Fruit fly (Drosophila melanogaster) whole organism, embryonic: Measurements from ENCODE around the gene Pi4KIIalpha.

Experiments used
- Atf-2 ChIP-seq: fragments of 200-800 bp; sonication (Bioruptor generic); optimal IDR thresholded peaks from 2 replicates; lab custom pipeline; 2016; ENCODE audit warnings: missing biosample characterization, missing genetic modification characterization
- BEAF-32 ChIP-seq: fragments of 200-800 bp; sonication (Bioruptor generic); optimal IDR thresholded peaks from 3 replicates; lab custom pipeline; 2017; ENCODE audit warnings: missing biosample characterization, missing genetic modification characterization, mild to moderate bottlenecking, moderate library complexity, missing genetic modification reagents
- CG11085 ChIP-seq: fragments of 200-800 bp; sonication (Bioruptor generic); IDR thresholded peaks from 2 replicates; pipeline ENCODE4 v1.3.6; 2022; ENCODE audit warnings: missing biosample characterization, missing genetic modification characterization
- CG13287 ChIP-seq: fragments of 200-800 bp; sonication (Bioruptor generic); IDR thresholded peaks from 2 replicates; pipeline ENCODE4 v1.3.6; 2022; ENCODE audit warnings: missing biosample characterization, missing genetic modification characterization; ENCODE audit not compliant: partially characterized antibody
- CG13894 ChIP-seq: fragments of 200-800 bp; sonication (Bioruptor generic); optimal IDR thresholded peaks from 3 replicates; lab custom pipeline; 2018; ENCODE audit warnings: missing biosample characterization, mild to moderate bottlenecking, missing genetic modification characterization, moderate library complexity
- CG14710 ChIP-seq: fragments of 200-800 bp; sonication (Bioruptor generic); optimal IDR thresholded peaks from 3 replicates; lab custom pipeline; 2019; ENCODE audit warnings: missing biosample characterization, mild to moderate bottlenecking, missing genetic modification characterization, moderate library complexity
- CG15479 ChIP-seq: fragments of 200-800 bp; sonication (Bioruptor generic); optimal IDR thresholded peaks from 3 replicates; lab custom pipeline; 2019; ENCODE audit warnings: missing biosample characterization, mild to moderate bottlenecking, missing genetic modification characterization, moderate library complexity
- CG15514 ChIP-seq: fragments of 200-800 bp; sonication (Bioruptor generic); optimal IDR thresholded peaks from 3 replicates; lab custom pipeline; 2017; ENCODE audit warnings: missing biosample characterization, missing genetic modification characterization, mild to moderate bottlenecking, moderate library complexity, missing genetic modification reagents
- CG1647 ChIP-seq: fragments of 200-800 bp; sonication (Bioruptor generic); optimal IDR thresholded peaks from 3 replicates; lab custom pipeline; 2016; ENCODE audit warnings: missing biosample characterization, missing genetic modification characterization
- CG16779 ChIP-seq: fragments of 200-800 bp; sonication (Bioruptor generic); IDR thresholded peaks from 2 replicates; pipeline ENCODE4 v1.3.6; 2022; ENCODE audit warnings: missing biosample characterization, missing genetic modification characterization
- CG2199 ChIP-seq: fragments of 200-800 bp; sonication (Bioruptor generic); IDR thresholded peaks from 3 replicates; pipeline ENCODE4 v1.3.6; 2022; ENCODE audit warnings: missing biosample characterization, missing genetic modification characterization
- CG34224 ChIP-seq: fragments of 200-800 bp; sonication (Bioruptor generic); IDR thresholded peaks from 3 replicates; pipeline ENCODE4 v1.3.6; 2022; ENCODE audit warnings: missing biosample characterization, missing genetic modification characterization; ENCODE audit not compliant: partially characterized antibody
- CG34376 ChIP-seq: fragments of 200-800 bp; sonication (Bioruptor generic); optimal IDR thresholded peaks from 2 replicates; lab custom pipeline; 2018; ENCODE audit warnings: missing biosample characterization, mild to moderate bottlenecking, missing genetic modification characterization
- CG42726 ChIP-seq: fragments of 200-800 bp; sonication (Bioruptor generic); IDR thresholded peaks from 2 replicates; pipeline ENCODE4 v1.3.6; 2022; ENCODE audit warnings: missing biosample characterization, missing genetic modification characterization; ENCODE audit not compliant: partially characterized antibody
- CG5180 ChIP-seq: fragments of 200-800 bp; sonication (Bioruptor generic); optimal IDR thresholded peaks from 3 replicates; lab custom pipeline; 2017; ENCODE audit warnings: missing biosample characterization, missing genetic modification characterization, mild to moderate bottlenecking, moderate library complexity, missing genetic modification reagents
- CG6791 ChIP-seq: fragments of 200-800 bp; sonication (Bioruptor generic); IDR thresholded peaks from 3 replicates; pipeline ENCODE4 v1.3.6; 2022; ENCODE audit warnings: missing biosample characterization, missing genetic modification characterization; ENCODE audit not compliant: partially characterized antibody
- CG7556 ChIP-seq: fragments of 200-800 bp; sonication (Bioruptor generic); optimal IDR thresholded peaks from 2 replicates; lab custom pipeline; 2017; ENCODE audit warnings: missing biosample characterization, mild to moderate bottlenecking, missing genetic modification characterization
- CG9797 ChIP-seq: fragments of 200-800 bp; sonication (Bioruptor generic); optimal IDR thresholded peaks from 3 replicates; lab custom pipeline; 2018; ENCODE audit warnings: missing biosample characterization, mild to moderate bottlenecking, missing genetic modification characterization
- CoRest ChIP-seq: fragments of 200-800 bp; sonication (Bioruptor generic); optimal IDR thresholded peaks from 3 replicates; lab custom pipeline; 2018; ENCODE audit warnings: missing biosample characterization, mild to moderate bottlenecking, missing genetic modification characterization, moderate library complexity
- Dad ChIP-seq: fragments of 200-800 bp; sonication (Bioruptor generic); optimal IDR thresholded peaks from 3 replicates; lab custom pipeline; 2016; ENCODE audit warnings: missing biosample characterization, missing genetic modification characterization
- Dll ChIP-seq: fragments of 200-800 bp; sonication (Bioruptor generic); IDR thresholded peaks from 4 replicates; pipeline ENCODE4 v1.3.6; 2022; ENCODE audit warnings: missing biosample characterization, missing genetic modification characterization; ENCODE audit not compliant: partially characterized antibody
- Dref ChIP-seq: fragments of 200-800 bp; sonication (Bioruptor generic); IDR thresholded peaks from 2 replicates; pipeline ENCODE4 v1.3.6; 2022; ENCODE audit warnings: missing biosample characterization, missing genetic modification characterization
- H2.0 ChIP-seq: fragments of 200-800 bp; sonication (Bioruptor generic); IDR thresholded peaks from 2 replicates; pipeline ENCODE4 v1.3.6; 2022; ENCODE audit warnings: missing biosample characterization, missing genetic modification characterization
- HLHmδ ChIP-seq: fragments of 200-800 bp; sonication (Bioruptor generic); optimal IDR thresholded peaks from 2 replicates; lab custom pipeline; 2018; ENCODE audit warnings: missing biosample characterization, mild to moderate bottlenecking, missing genetic modification characterization, moderate library complexity
- HmgZ ChIP-seq: fragments of 200-800 bp; sonication (Bioruptor generic); optimal IDR thresholded peaks from 2 replicates; lab custom pipeline; 2018; ENCODE audit warnings: missing biosample characterization, mild to moderate bottlenecking, missing genetic modification characterization
- Hr78 ChIP-seq, 2 experiments: fragments of 200-800 bp in 1 of 2; fragments of >200 bp in 1 of 2; sonication (Bioruptor generic) in 1 of 2; optimal IDR thresholded peaks; 2 replicates each; lab custom pipeline; 2017 to 2019; ENCODE audit warnings: missing biosample characterization in 2 of 2, missing genetic modification characterization in 2 of 2, mild to moderate bottlenecking in 1 of 2, moderate library complexity in 1 of 2
- Hsf ChIP-seq: fragments of 200-800 bp; sonication (Bioruptor generic); optimal IDR thresholded peaks from 3 replicates; lab custom pipeline; 2016; ENCODE audit warnings: missing biosample characterization, missing genetic modification characterization
- Myb ChIP-seq: fragments of 200-800 bp; sonication (Bioruptor generic); optimal IDR thresholded peaks from 2 replicates; lab custom pipeline; 2016; ENCODE audit warnings: missing biosample characterization, missing genetic modification characterization
- Sin3A ChIP-seq: fragments of >200 bp; optimal IDR thresholded peaks from 2 replicates; lab custom pipeline; 2018
- Sry-δ ChIP-seq: fragments of 200-800 bp; sonication (Bioruptor generic); optimal IDR thresholded peaks from 2 replicates; lab custom pipeline; 2016; ENCODE audit warnings: missing biosample characterization, missing genetic modification characterization
- bbx ChIP-seq: fragments of 200-800 bp; sonication (Bioruptor generic); IDR thresholded peaks from 2 replicates; pipeline ENCODE4 v1.3.6; 2022; ENCODE audit warnings: missing biosample characterization, missing genetic modification characterization; ENCODE audit not compliant: partially characterized antibody
- dati ChIP-seq: fragments of 200-800 bp; sonication (Bioruptor generic); IDR thresholded peaks from 2 replicates; pipeline ENCODE4 v1.3.6; 2022; ENCODE audit warnings: missing biosample characterization, missing genetic modification characterization
- gfzf ChIP-seq: fragments of 200-800 bp; sonication (Bioruptor generic); optimal IDR thresholded peaks from 2 replicates; lab custom pipeline; 2016; ENCODE audit warnings: missing biosample characterization, mild to moderate bottlenecking, missing genetic modification characterization, moderate library complexity
- ken ChIP-seq: fragments of 200-800 bp; sonication (Bioruptor generic); IDR thresholded peaks from 3 replicates; pipeline ENCODE4 v1.3.6; 2022; ENCODE audit warnings: missing biosample characterization, missing genetic modification characterization
- knrl ChIP-seq: fragments of 200-800 bp; sonication (Bioruptor generic); IDR thresholded peaks from 3 replicates; pipeline ENCODE4 v1.3.6; 2022; ENCODE audit warnings: missing biosample characterization, missing genetic modification characterization; ENCODE audit not compliant: partially characterized antibody
- mam ChIP-seq: fragments of 200-800 bp; sonication (Bioruptor generic); optimal IDR thresholded peaks from 3 replicates; lab custom pipeline; 2016; ENCODE audit warnings: missing biosample characterization, missing genetic modification characterization
- nerfin-1 ChIP-seq: fragments of 200-800 bp; sonication (Bioruptor generic); optimal IDR thresholded peaks from 3 replicates; lab custom pipeline; 2019; ENCODE audit warnings: missing biosample characterization, mild to moderate bottlenecking, missing genetic modification characterization, moderate library complexity
- nerfin-2 ChIP-seq: fragments of 200-800 bp; sonication (Bioruptor generic); IDR thresholded peaks from 2 replicates; pipeline ENCODE4 v1.3.6; 2022; ENCODE audit warnings: missing biosample characterization, missing genetic modification characterization; ENCODE audit not compliant: partially characterized antibody
- phol ChIP-seq: fragments of 200-800 bp; sonication (Bioruptor generic); optimal IDR thresholded peaks from 3 replicates; lab custom pipeline; 2018; ENCODE audit warnings: missing biosample characterization, mild to moderate bottlenecking, missing genetic modification characterization, moderate library complexity
- pzg ChIP-seq: fragments of 200-800 bp; sonication (Bioruptor generic); optimal IDR thresholded peaks from 3 replicates; lab custom pipeline; 2018; ENCODE audit warnings: missing biosample characterization, mild to moderate bottlenecking, missing genetic modification characterization, moderate library complexity
- row ChIP-seq: fragments of 200-800 bp; sonication (Bioruptor generic); IDR thresholded peaks from 3 replicates; pipeline ENCODE4 v1.3.6; 2022; ENCODE audit warnings: missing biosample characterization, missing genetic modification characterization
- slbo ChIP-seq: fragments of 200-800 bp; sonication (Bioruptor generic); IDR thresholded peaks from 2 replicates; pipeline ENCODE4 v1.3.6; 2022; ENCODE audit warnings: missing biosample characterization, missing genetic modification characterization
- sob ChIP-seq: fragments of 200-800 bp; sonication (Bioruptor generic); IDR thresholded peaks from 2 replicates; pipeline ENCODE4 v1.3.6; 2022; ENCODE audit warnings: missing biosample characterization, missing genetic modification characterization
- sqz ChIP-seq: fragments of 200-800 bp; sonication (Bioruptor generic); optimal IDR thresholded peaks from 3 replicates; lab custom pipeline; 2018; ENCODE audit warnings: missing biosample characterization, mild to moderate bottlenecking, missing genetic modification characterization
- stwl ChIP-seq: fragments of 200-800 bp; sonication (Bioruptor generic); optimal IDR thresholded peaks from 3 replicates; lab custom pipeline; 2018; ENCODE audit warnings: missing biosample characterization, mild to moderate bottlenecking, missing genetic modification characterization, moderate library complexity
- twi ChIP-seq: fragments of 200-800 bp; optimal IDR thresholded peaks from 2 replicates; lab custom pipeline; 2019; ENCODE audit warnings: missing biosample characterization, mild to moderate bottlenecking, missing genetic modification characterization, moderate library complexity
- vvl ChIP-seq: fragments of 200-800 bp; sonication (Bioruptor generic); IDR thresholded peaks from 2 replicates; pipeline ENCODE4 v1.3.6; 2022; ENCODE audit warnings: missing biosample characterization, missing genetic modification characterization
- wor ChIP-seq: fragments of 200-800 bp; sonication (Bioruptor generic); IDR thresholded peaks from 2 replicates; pipeline ENCODE4 v1.3.6; 2022; ENCODE audit warnings: missing biosample characterization, missing genetic modification characterization
- zen2 ChIP-seq: fragments of 200-800 bp; sonication (Bioruptor generic); IDR thresholded peaks from 3 replicates; pipeline ENCODE4 v1.3.6; 2022; ENCODE audit warnings: missing biosample characterization, missing genetic modification characterization; ENCODE audit not compliant: partially characterized antibody
- zfh1 ChIP-seq: fragments of 200-800 bp; sonication (Bioruptor generic); IDR thresholded peaks from 3 replicates; pipeline ENCODE4 v1.3.6; 2022; ENCODE audit warnings: missing biosample characterization, missing genetic modification characterization

The Pi4KIIalpha gene

DNA sequence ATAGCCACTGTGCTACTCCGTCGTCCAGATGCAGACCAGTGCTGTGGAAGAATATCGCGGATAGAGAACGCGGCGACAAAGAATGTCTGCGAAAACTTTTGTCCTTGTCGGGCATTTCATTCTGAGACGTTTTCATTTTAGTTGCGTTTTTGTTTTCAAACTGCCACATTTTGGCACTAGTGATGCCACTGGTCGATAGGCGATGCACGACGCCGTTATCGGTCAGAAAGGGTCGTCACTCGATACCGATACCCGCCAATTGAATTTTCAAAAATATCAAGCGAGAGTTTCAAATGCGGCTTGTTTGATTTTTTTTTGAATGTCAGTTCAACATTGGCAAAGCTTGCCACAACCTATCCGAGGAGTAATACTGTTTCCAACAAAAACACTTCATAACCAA lies 13.0 kb downstream of the Pi4KIIalpha start (continued):
- no peak for TF ChIP-seq Atf-2 (GFP tag; lab: Kevin White, UChicago)
- TF ChIP-seq ken: no peak
- peak; percentile 70 for TF ChIP-seq bbx (GFP tag; lab: Robert Waterston, UW)
- TF ChIP-seq nerfin-1: no peak
- no peak for TF ChIP-seq vvl
- no peak for TF ChIP-seq Dad (GFP tag; lab: Kevin White, UChicago)
- TF ChIP-seq twi (tag; lab: Kevin White, UChicago): no peak
- peak; percentile 26 for TF ChIP-seq gfzf
- TF ChIP-seq Hsf: no peak
- TF ChIP-seq dati (GFP tag; lab: Robert Waterston, UW): no peak
- peak; percentile 46; the same call in 1 of the 2 replicates for TF ChIP-seq CG42726 (GFP tag; lab: Robert Waterston, UW)
- peak; percentile 27 for TF ChIP-seq CG14710 (tag; lab: Kevin White, UChicago)
- peak; percentile 81 for TF ChIP-seq Sry-δ (GFP tag; lab: Kevin White, UChicago)
- TF ChIP-seq CG5180: no peak
- TF ChIP-seq CG13287 (GFP tag; lab: Robert Waterston, UW): peak; percentile 78
- no peak for TF ChIP-seq zfh1 (GFP tag; lab: Robert Waterston, UW)
- TF ChIP-seq CG34224 (GFP tag; lab: Robert Waterston, UW): peak; percentile 69
- TF ChIP-seq CG6791: peak; percentile 65
- TF ChIP-seq CG2199 (GFP tag; lab: Robert Waterston, UW): 0 out of 3 replicates have a peak, but pooled peaks have one; percentile 45
- peak; percentile 82; the same call in 2 of the 3 replicates for TF ChIP-seq zen2
- TF ChIP-seq Sin3A: peak; percentile 16
- no peak for TF ChIP-seq CG34376 (GFP tag; lab: Kevin White, UChicago)
- peak; percentile 51; the same call in 1 of the 3 replicates for TF ChIP-seq knrl (GFP tag; lab: Robert Waterston, UW)
- no peak for TF ChIP-seq sob (GFP tag; lab: Robert Waterston, UW)
- peak; percentile 51 for TF ChIP-seq CG15514
- no peak for TF ChIP-seq CG16779
- no peak for TF ChIP-seq wor
- no peak for TF ChIP-seq slbo (GFP tag; lab: Robert Waterston, UW)
- TF ChIP-seq nerfin-2: peak; percentile 57; the same call in 1 of the 2 replicates
- no peak for TF ChIP-seq sqz (GFP tag; lab: Kevin White, UChicago)
- TF ChIP-seq pzg (GFP tag; lab: Kevin White, UChicago): peak; percentile 72
- no peak for TF ChIP-seq CG1647 (GFP tag; lab: Kevin White, UChicago)
- peak; percentile 59 for TF ChIP-seq stwl (tag; lab: Kevin White, UChicago)
- peak; percentile 91 for TF ChIP-seq Myb (GFP tag; lab: Kevin White, UChicago)
- peak; percentile 14 for TF ChIP-seq CoRest
- TF ChIP-seq BEAF-32 (GFP tag; lab: Kevin White, UChicago): peak; percentile 70
- TF ChIP-seq HmgZ (tag; lab: Kevin White, UChicago): peak; percentile 11
- no peak for TF ChIP-seq CG13894
- no peak for TF ChIP-seq mam (GFP tag; lab: Kevin White, UChicago)
- TF ChIP-seq CG15479 (GFP tag; lab: Kevin White, UChicago): no peak
- peak; percentile 28 for TF ChIP-seq phol (tag; lab: Kevin White, UChicago)
- TF ChIP-seq Dll (GFP tag; lab: Robert Waterston, UW): peak; percentile 72
- TF ChIP-seq CG9797: peak; percentile 35
- TF ChIP-seq Hr78 (GFP tag; optimal IDR thresholded peaks at IDR 0.05; lab: Kevin White, UChicago): no peak
- TF ChIP-seq CG7556 (GFP tag; lab: Kevin White, UChicago): no peak
- 0 out of 3 replicates have a peak, but pooled peaks have one; percentile 12 for TF ChIP-seq row (GFP tag; lab: Robert Waterston, UW)
- TF ChIP-seq Dref (GFP tag; lab: Robert Waterston, UW): peak; percentile 90
- TF ChIP-seq H2.0 (GFP tag; lab: Robert Waterston, UW): no peak
- no peak for TF ChIP-seq CG11085
- no peak for TF ChIP-seq HLHmδ (GFP tag; lab: Kevin White, UChicago)
